Worm (Caenorhabditis elegans) whole organism, L1 larva: ENCODE results near the gene F48G7.8.

ENCODE experiments used
- C34B4.2 ChIP-seq: sonication (generic microtip); optimal IDR thresholded peaks from 2 replicates; lab custom pipeline; 2017; ENCODE audit warnings: mild to moderate bottlenecking, missing genetic modification characterization, missing compliant biosample characterization
- Y116A8C.19 ChIP-seq: sonication (generic microtip); optimal IDR thresholded peaks from 2 replicates; lab custom pipeline; 2016; ENCODE audit warnings: missing compliant biosample characterization, missing genetic modification characterization, borderline replicate concordance
- alr-1 ChIP-seq: fragments of 200-800 bp; sonication (Bioruptor generic); optimal IDR thresholded peaks from 2 replicates; lab custom pipeline; 2018; ENCODE audit warnings: borderline replicate concordance, mild to moderate bottlenecking, missing genetic modification characterization, missing compliant biosample characterization
- aly-2 ChIP-seq: fragments of 150-350 bp; optimal IDR thresholded peaks from 2 replicates; lab custom pipeline; 2014; ENCODE audit warnings: missing biosample characterization, missing genetic modification characterization
- egl-27 ChIP-seq, 2 experiments: fragments of 150-350 bp in 1 of 2; sonication (generic microtip); optimal IDR thresholded peaks; 3 replicates each; lab custom pipeline; 2017 to 2018; ENCODE audit warnings: missing biosample characterization in 2 of 2, missing genetic modification characterization in 2 of 2, missing genetic modification reagents in 2 of 2
- lsy-2 ChIP-seq, 2 experiments: fragments of 150-350 bp; optimal IDR thresholded peaks; 2 replicates each; lab custom pipeline; 2014; ENCODE audit warnings: missing biosample characterization in 2 of 2, missing genetic modification characterization in 2 of 2
- nhr-12 ChIP-seq: sonication (generic microtip); optimal IDR thresholded peaks from 2 replicates; lab custom pipeline; 2017; ENCODE audit warnings: missing biosample characterization, missing genetic modification characterization
- nhr-77 ChIP-seq: fragments of 150-350 bp; optimal IDR thresholded peaks from 2 replicates; lab custom pipeline; 2014; ENCODE audit warnings: missing biosample characterization, missing genetic modification characterization
- nhr-90 ChIP-seq: sonication (generic microtip); optimal IDR thresholded peaks from 2 replicates; lab custom pipeline; 2016; ENCODE audit warnings: mild to moderate bottlenecking, missing genetic modification characterization, missing compliant biosample characterization; ENCODE audit not compliant: poor library complexity
- pqm-1 ChIP-seq: sonication (generic microtip); optimal IDR thresholded peaks from 3 replicates; lab custom pipeline; 2017; ENCODE audit warnings: missing biosample characterization, missing genetic modification characterization
- snpc-4 ChIP-seq: fragments of 150-350 bp; optimal IDR thresholded peaks from 2 replicates; lab custom pipeline; 2014; ENCODE audit warnings: missing biosample characterization, missing genetic modification characterization
- tlp-1 ChIP-seq: fragments of 150-350 bp; optimal IDR thresholded peaks from 2 replicates; lab custom pipeline; 2014; ENCODE audit warnings: missing biosample characterization, missing genetic modification characterization
- unc-98 ChIP-seq: fragments of 200-800 bp; sonication (Bioruptor generic); IDR thresholded peaks from 2 replicates; pipeline ENCODE4 v1.3.6; 2022; ENCODE audit warnings: missing genetic modification characterization, missing compliant biosample characterization
- zag-1 ChIP-seq: fragments of 150-350 bp; optimal IDR thresholded peaks from 2 replicates; lab custom pipeline; 2014; ENCODE audit warnings: missing biosample characterization, missing genetic modification characterization

DNA sequence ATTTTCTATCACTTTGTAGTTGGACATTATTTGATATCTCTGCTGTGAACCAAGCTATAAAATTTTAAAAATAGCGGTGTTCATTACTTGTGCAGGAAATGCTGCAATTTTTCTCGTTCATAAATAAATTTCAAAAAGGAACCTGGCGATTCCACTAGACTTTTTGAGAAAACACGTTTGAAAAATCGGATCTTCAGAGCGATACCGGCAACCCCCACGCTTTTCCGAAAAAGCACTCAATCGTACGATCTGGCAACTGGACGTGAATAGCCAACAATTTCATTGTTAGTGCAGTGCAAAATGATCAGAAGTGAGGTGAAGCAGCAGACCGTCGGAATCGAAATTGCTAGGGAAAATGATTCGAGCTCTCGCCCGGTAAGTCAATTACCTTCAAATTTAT is 45.9 kb downstream of the F48G7.8 start, which contains the start of gene nstp-7:
- TF ChIP-seq lsy-2 (tag; optimal IDR thresholded peaks at IDR 0.05; lab: Kevin White, UChicago) (no peak), C34B4.2 (tag; lab: Kevin White, UChicago) (no peak), nhr-12 (tag; lab: Kevin White, UChicago) (no peak), tlp-1 (tag; lab: Kevin White, UChicago) (no peak), egl-27 (tag; optimal IDR thresholded peaks at IDR 0.05; lab: Kevin White, UChicago) (no peak), zag-1 (tag; lab: Kevin White, UChicago) (no peak), unc-98 (GFP tag; lab: Robert Waterston, UW) (no peak), pqm-1 (tag; lab: Kevin White, UChicago) (no peak), snpc-4 (tag; lab: Kevin White, UChicago) (no peak), Y116A8C.19 (tag; lab: Kevin White, UChicago) (no peak), nhr-77 (tag; lab: Kevin White, UChicago) (no peak), alr-1 (tag; lab: Kevin White, UChicago) (no peak), aly-2 (tag; lab: Kevin White, UChicago) (no peak), nhr-90 (tag; lab: Kevin White, UChicago) (no peak)
